Worm (Caenorhabditis elegans): Measurements from ENCODE around the gene eat-17.

DNA sequence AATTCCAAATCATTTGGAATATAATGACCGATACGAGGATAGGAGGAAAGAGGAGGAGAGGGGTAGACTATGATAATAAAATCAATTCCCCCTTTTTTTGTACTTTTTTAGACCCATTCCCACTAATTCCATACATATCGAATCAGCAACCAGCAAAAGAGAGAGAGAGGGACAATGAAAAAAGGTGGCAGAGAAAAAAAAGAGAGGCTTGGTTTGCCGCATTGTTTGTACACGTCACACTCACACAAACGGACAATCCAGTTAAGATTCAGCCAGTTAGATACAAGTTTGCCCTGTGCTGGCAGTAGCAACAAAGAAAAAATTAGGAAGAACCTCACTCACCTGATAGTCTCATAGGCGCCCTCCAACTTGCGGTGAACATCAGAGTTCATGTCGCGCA, 15.7 kb downstream of the eat-17 start:
- TF ChIP-seq unc-130 (tag; optimal IDR thresholded peaks at IDR 0.05) (no peak), pqm-1 (tag; optimal IDR thresholded peaks at IDR 0.05) (no peak), unc-98 (GFP tag; IDR thresholded peaks at IDR 0.05) (no peak), Y116A8C.19 (tag; optimal IDR thresholded peaks at IDR 0.05; ENCODE audit: borderline replicate concordance) (no peak), nhr-28 (tag; optimal IDR thresholded peaks at IDR 0.05) (no peak), ceh-90 (tag; optimal IDR thresholded peaks at IDR 0.05) (no peak), ztf-4 (tag; optimal IDR thresholded peaks at IDR 0.05) (no peak), zip-4 (GFP tag; optimal IDR thresholded peaks at IDR 0.05) (no peak), nhr-237 (tag; optimal IDR thresholded peaks at IDR 0.05) (no peak)

All from whole organism, L1 larva.